Fruit fly (Drosophila melanogaster): ENCODE results near the gene nAChRalpha6.

nAChRalpha6 gene

dm6 chr2L:9766758-9767157 is 119.3 kb downstream of the nAChRalpha6 start, which contains the start of gene CG4017:
CG4017 (plus strand) TSS chr2L:9767058.
- TF ChIP-seq CG5204 (GFP tag; optimal IDR thresholded peaks at IDR 0.05) (no peak), Mnt (GFP tag; optimal IDR thresholded peaks at IDR 0.05) (no peak), CG7101 (tag; optimal IDR thresholded peaks at IDR 0.05) (no peak), Crg-1 (GFP tag; optimal IDR thresholded peaks at IDR 0.05) (no peak), CG11617 (GFP tag; optimal IDR thresholded peaks at IDR 0.05) (no peak), bab1 (GFP tag; optimal IDR thresholded peaks at IDR 0.05) (no peak), cic (GFP tag; optimal IDR thresholded peaks at IDR 0.05) (no peak), CG7045 (GFP tag; optimal IDR thresholded peaks at IDR 0.05) (no peak), cnc (optimal IDR thresholded peaks at IDR 0.05) (no peak), Clk (GFP tag; optimal IDR thresholded peaks at IDR 0.05) (no peak), tj (GFP tag; optimal IDR thresholded peaks at IDR 0.05) (no peak), kay (GFP tag; ENCODE audit: borderline replicate concordance) (no peak), pad (GFP tag; optimal IDR thresholded peaks at IDR 0.05) (no peak), toe (GFP tag; optimal IDR thresholded peaks at IDR 0.05) (no peak), ovo (GFP tag; optimal IDR thresholded peaks at IDR 0.05) (no peak), CG14711 (tag; optimal IDR thresholded peaks at IDR 0.05) (no peak), CG1620 (GFP tag; optimal IDR thresholded peaks at IDR 0.05) (no peak)

- TF ChIP-seq CG11617 (GFP tag; optimal IDR thresholded peaks at IDR 0.05) = peak; percentile 53
- TF ChIP-seq toe (GFP tag; optimal IDR thresholded peaks at IDR 0.05) = peak; percentile 54
- TF ChIP-seq CG14711 (tag; optimal IDR thresholded peaks at IDR 0.05) = peak; percentile 51
- TF ChIP-seq Clk (GFP tag; optimal IDR thresholded peaks at IDR 0.05) = peak; percentile 0
- peak; percentile 17 for TF ChIP-seq bab1 (GFP tag; optimal IDR thresholded peaks at IDR 0.05)
- peak; percentile 74 for TF ChIP-seq pad (GFP tag; optimal IDR thresholded peaks at IDR 0.05)
- TF ChIP-seq cnc (optimal IDR thresholded peaks at IDR 0.05) = no peak
- TF ChIP-seq CG5204 (GFP tag; optimal IDR thresholded peaks at IDR 0.05) = no peak
- peak; percentile 30 for TF ChIP-seq cic (GFP tag; optimal IDR thresholded peaks at IDR 0.05)
- peak; percentile 44 for TF ChIP-seq CG1620 (GFP tag; optimal IDR thresholded peaks at IDR 0.05)
- TF ChIP-seq CG12768 (GFP tag; optimal IDR thresholded peaks at IDR 0.05) = peak; percentile 71
- TF ChIP-seq Hr96 (GFP tag; optimal IDR thresholded peaks at IDR 0.05) = peak; percentile 39
- peak; percentile 80 for TF ChIP-seq Mnt (GFP tag; optimal IDR thresholded peaks at IDR 0.05)
- TF ChIP-seq tj (GFP tag; optimal IDR thresholded peaks at IDR 0.05) = no peak
- TF ChIP-seq kay (GFP tag; ENCODE audit: borderline replicate concordance) = no peak
- peak; percentile 27 for TF ChIP-seq ovo (GFP tag; optimal IDR thresholded peaks at IDR 0.05)
- peak; percentile 42 for TF ChIP-seq CG7101 (tag; optimal IDR thresholded peaks at IDR 0.05)
- TF ChIP-seq CG33017 (tag; optimal IDR thresholded peaks at IDR 0.05) = peak; percentile 13
- TF ChIP-seq CG7045 (GFP tag; optimal IDR thresholded peaks at IDR 0.05) = peak; percentile 78
- TF ChIP-seq Crg-1 (GFP tag; optimal IDR thresholded peaks at IDR 0.05) = peak; percentile 78
Observed at dm6 chr2L:9763212-9763869, 122.7 kb downstream of the nAChRalpha6 start, which contains the start of the genes Taf11 and und. Taf11 (minus strand) TSS chr2L:9763262. und (plus strand) TSS chr2L:9763369.

- no peak for TF ChIP-seq Crg-1 (GFP tag; optimal IDR thresholded peaks at IDR 0.05)
- TF ChIP-seq toe (GFP tag; optimal IDR thresholded peaks at IDR 0.05) = peak; percentile 73
- peak; percentile 46 for TF ChIP-seq Mnt (GFP tag; optimal IDR thresholded peaks at IDR 0.05)
- no peak for TF ChIP-seq CG12768 (GFP tag; optimal IDR thresholded peaks at IDR 0.05)
- peak; percentile 55 for TF ChIP-seq CG7101 (tag; optimal IDR thresholded peaks at IDR 0.05)
- TF ChIP-seq CG33017 (tag; optimal IDR thresholded peaks at IDR 0.05) = peak; percentile 55
- peak; percentile 73 for TF ChIP-seq Hr96 (GFP tag; optimal IDR thresholded peaks at IDR 0.05)
- peak; percentile 18 for TF ChIP-seq CG11617 (GFP tag; optimal IDR thresholded peaks at IDR 0.05)
- no peak for TF ChIP-seq kay (GFP tag; ENCODE audit: borderline replicate concordance)
- TF ChIP-seq bab1 (GFP tag; optimal IDR thresholded peaks at IDR 0.05) = peak; percentile 46
- TF ChIP-seq CG14711 (tag; optimal IDR thresholded peaks at IDR 0.05) = peak; percentile 37
- no peak for TF ChIP-seq cic (GFP tag; optimal IDR thresholded peaks at IDR 0.05)
- TF ChIP-seq Clk (GFP tag; optimal IDR thresholded peaks at IDR 0.05) = peak; percentile 41
- TF ChIP-seq cnc (optimal IDR thresholded peaks at IDR 0.05) = no peak
- TF ChIP-seq CG1620 (GFP tag; optimal IDR thresholded peaks at IDR 0.05) = no peak
- TF ChIP-seq tj (GFP tag; optimal IDR thresholded peaks at IDR 0.05) = no peak
- TF ChIP-seq ovo (GFP tag; optimal IDR thresholded peaks at IDR 0.05) = peak; percentile 8
- peak; percentile 56 for TF ChIP-seq CG5204 (GFP tag; optimal IDR thresholded peaks at IDR 0.05)
- peak; percentile 21 for TF ChIP-seq CG7045 (GFP tag; optimal IDR thresholded peaks at IDR 0.05)
- no peak for TF ChIP-seq pad (GFP tag; optimal IDR thresholded peaks at IDR 0.05)
Observed at dm6 chr2L:9758856-9759255, 127.2 kb downstream of the nAChRalpha6 start.

dm6 chr2L:9757990-9758814 is 127.8 kb downstream of the nAChRalpha6 start, which contains the start of gene zf30C:
zf30C (plus strand) TSS chr2L:9758342.
- TF ChIP-seq CG7101 (tag; optimal IDR thresholded peaks at IDR 0.05) (peak; percentile 82), CG11617 (GFP tag; optimal IDR thresholded peaks at IDR 0.05) (peak; percentile 78), bab1 (GFP tag; optimal IDR thresholded peaks at IDR 0.05) (peak; percentile 59), CG14711 (tag; optimal IDR thresholded peaks at IDR 0.05) (peak; percentile 76), CG1620 (GFP tag; optimal IDR thresholded peaks at IDR 0.05) (peak; percentile 92), pad (GFP tag; optimal IDR thresholded peaks at IDR 0.05) (peak; percentile 97), Mnt (GFP tag; optimal IDR thresholded peaks at IDR 0.05) (peak; percentile 88), CG5204 (GFP tag; optimal IDR thresholded peaks at IDR 0.05) (peak; percentile 92), Crg-1 (GFP tag; optimal IDR thresholded peaks at IDR 0.05) (peak; percentile 83), Hr96 (GFP tag; optimal IDR thresholded peaks at IDR 0.05) (peak; percentile 93), cic (GFP tag; optimal IDR thresholded peaks at IDR 0.05) (peak; percentile 36), Clk (GFP tag; optimal IDR thresholded peaks at IDR 0.05) (peak; percentile 91), CG7045 (GFP tag; optimal IDR thresholded peaks at IDR 0.05) (peak; percentile 78), tj (GFP tag; optimal IDR thresholded peaks at IDR 0.05) (peak; percentile 63), CG12768 (GFP tag; optimal IDR thresholded peaks at IDR 0.05) (peak; percentile 85), toe (GFP tag; optimal IDR thresholded peaks at IDR 0.05) (peak; percentile 94), CG33017 (tag; optimal IDR thresholded peaks at IDR 0.05) (peak; percentile 60), cnc (optimal IDR thresholded peaks at IDR 0.05) (no peak), kay (GFP tag; ENCODE audit: borderline replicate concordance) (no peak), ovo (GFP tag; optimal IDR thresholded peaks at IDR 0.05) (peak; percentile 81)

Measured in whole organism, adult.